Worm (Caenorhabditis elegans): ENCODE measurements around the gene T09F3.2.

DNA sequence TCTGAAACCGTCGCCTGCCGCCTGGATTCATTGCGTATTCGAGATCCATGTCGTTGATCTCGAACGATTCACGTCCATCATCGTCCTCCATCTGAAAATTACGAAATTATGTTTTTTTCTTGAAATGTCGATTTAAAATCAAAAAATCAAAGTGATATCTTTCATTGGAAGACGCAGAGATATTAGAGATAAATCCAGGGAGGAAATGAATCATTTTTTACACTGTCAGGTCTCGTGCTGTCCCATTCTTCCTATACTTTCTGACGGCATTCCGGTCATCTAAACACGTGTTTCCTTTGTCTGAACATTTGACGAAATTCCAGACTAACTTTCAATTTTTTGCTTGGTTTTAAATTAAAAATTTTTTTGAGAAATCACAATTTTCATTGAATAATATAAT is 41.0 kb upstream of the T09F3.2 start, which contains the start of gene stip-1:
- TF ChIP-seq egl-18 (GFP tag; IDR thresholded peaks at IDR 0.05) = no peak
- no peak for TF ChIP-seq cebp-1 (GFP tag; IDR thresholded peaks at IDR 0.05)
- TF ChIP-seq cebp-1 (tag; optimal IDR thresholded peaks at IDR 0.05) = peak; percentile 48
- no peak for TF ChIP-seq mcd-1 (GFP tag; IDR thresholded peaks at IDR 0.05)
- no peak for TF ChIP-seq unc-62 (GFP tag; optimal IDR thresholded peaks at IDR 0.05)
- TF ChIP-seq ama-1 (optimal IDR thresholded peaks at IDR 0.05) = no peak
- no peak for TF ChIP-seq ama-1 (GFP tag; optimal IDR thresholded peaks at IDR 0.05)
- no peak for TF ChIP-seq cebp-2 (GFP tag; IDR thresholded peaks at IDR 0.05)
- no peak for TF ChIP-seq pha-4 (tag; optimal IDR thresholded peaks at IDR 0.05)
- TF ChIP-seq unc-130 (GFP tag; optimal IDR thresholded peaks at IDR 0.05) = no peak
- TF ChIP-seq atf-7 (tag; optimal IDR thresholded peaks at IDR 0.05) = no peak
- TF ChIP-seq lin-40 (tag; optimal IDR thresholded peaks at IDR 0.05) = no peak
- TF ChIP-seq nhr-179 (tag; optimal IDR thresholded peaks at IDR 0.05) = no peak
- no peak for TF ChIP-seq F37B4.10 (GFP tag; IDR thresholded peaks at IDR 0.05)
- no peak for TF ChIP-seq ztf-3 (GFP tag; optimal IDR thresholded peaks at IDR 0.05)

Measured in whole organism, young adult.